Worm (Caenorhabditis elegans) whole organism, young adult: Measurements from ENCODE around the gene Y73C8C.12.

Source experiments
- Y95B8A.8 ChIP-seq: fragments of 200-800 bp; sonication (Bioruptor generic); IDR thresholded peaks from 2 replicates; pipeline ENCODE4 v1.3.6; 2022; ENCODE audit warnings: missing genetic modification reagents, missing genetic modification characterization, missing compliant biosample characterization
- cebp-2 ChIP-seq: fragments of 200-800 bp; sonication (Bioruptor generic); IDR thresholded peaks from 2 replicates; pipeline ENCODE4 v1.3.6; 2022; ENCODE audit warnings: missing genetic modification characterization, missing compliant biosample characterization
- lin-26 ChIP-seq: fragments of 200-800 bp; sonication (Bioruptor generic); IDR thresholded peaks from 2 replicates; pipeline ENCODE4 v1.3.6; 2022; ENCODE audit warnings: missing genetic modification reagents, missing genetic modification characterization, missing compliant biosample characterization
- lin-35 ChIP-seq, 3 experiments: fragments of 150-350 bp in 2 of 3; sonication (generic microtip) in 1 of 3; optimal IDR thresholded peaks; 2 replicates each; lab custom pipeline; 2014 to 2018; ENCODE audit warnings: missing biosample characterization in 3 of 3, missing genetic modification characterization in 3 of 3, missing genetic modification reagents in 3 of 3
- madf-3 ChIP-seq: fragments of 200-800 bp; sonication (Bioruptor generic); IDR thresholded peaks from 2 replicates; pipeline ENCODE4 v1.3.6; 2022; ENCODE audit warnings: missing genetic modification reagents, missing genetic modification characterization, missing compliant biosample characterization
- mel-28 ChIP-seq: sonication (generic microtip); optimal IDR thresholded peaks from 2 replicates; lab custom pipeline; 2016; ENCODE audit warnings: borderline replicate concordance, mild to moderate bottlenecking, missing genetic modification characterization, missing compliant biosample characterization
- repo-1 ChIP-seq: sonication (generic microtip); optimal IDR thresholded peaks from 2 replicates; lab custom pipeline; 2017; ENCODE audit warnings: mild to moderate bottlenecking, missing genetic modification characterization, missing compliant biosample characterization
- sdz-38 ChIP-seq: sonication (generic microtip); optimal IDR thresholded peaks from 2 replicates; lab custom pipeline; 2016; ENCODE audit warnings: missing genotype, missing genetic modification characterization, missing compliant biosample characterization
- snpc-3.4 ChIP-seq: sonication (generic microtip); optimal IDR thresholded peaks from 2 replicates; lab custom pipeline; 2017; ENCODE audit warnings: missing genetic modification characterization, mild to moderate bottlenecking, missing compliant biosample characterization, antibody characterized with exemption, moderate library complexity, missing genotype, missing genetic modification reagents
- unc-130 ChIP-seq: sonication (generic microtip); optimal IDR thresholded peaks from 2 replicates; lab custom pipeline; 2016; ENCODE audit warnings: missing genetic modification reagents, missing genetic modification characterization, missing compliant biosample characterization
- ztf-26 ChIP-seq: sonication (generic microtip); optimal IDR thresholded peaks from 2 replicates; lab custom pipeline; 2017; ENCODE audit warnings: missing genetic modification characterization, missing compliant biosample characterization

DNA sequence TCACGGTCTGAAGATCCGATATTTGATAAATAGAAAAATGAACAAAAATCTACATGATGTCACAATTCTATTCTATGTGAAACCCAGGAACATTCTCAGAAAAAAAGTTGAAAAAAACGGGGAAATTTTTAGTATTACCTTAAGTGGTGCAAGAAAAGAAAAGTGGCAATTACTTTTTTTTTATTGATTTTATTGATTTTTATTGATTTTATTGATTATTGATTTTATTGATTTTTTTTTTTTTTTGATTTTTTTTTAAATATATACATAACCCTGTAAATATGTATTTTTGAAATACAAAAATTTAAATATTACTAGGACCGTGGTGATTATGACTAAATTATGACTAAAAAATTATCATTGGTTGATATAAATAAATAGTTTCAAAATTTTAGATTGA, 46.6 kb downstream of the Y73C8C.12 start:
- TF ChIP-seq cebp-2: no peak
- TF ChIP-seq madf-3: no peak
- TF ChIP-seq lin-26 (GFP tag; lab: Robert Waterston, UW): no peak
- no peak for TF ChIP-seq ztf-26
- no peak for TF ChIP-seq mel-28 (tag; lab: Kevin White, UChicago)
- no peak for TF ChIP-seq repo-1 (tag; lab: Kevin White, UChicago)
- no peak for TF ChIP-seq snpc-3.4 (tag; lab: Kevin White, UChicago)
- TF ChIP-seq unc-130 (GFP tag; lab: Kevin White, UChicago): no peak
- TF ChIP-seq Y95B8A.8 (GFP tag; lab: Robert Waterston, UW): no peak
- no peak for TF ChIP-seq lin-35 (GFP tag; optimal IDR thresholded peaks at IDR 0.05; lab: Kevin White, UChicago)
- no peak for TF ChIP-seq sdz-38 (tag; lab: Kevin White, UChicago)
